Worm (Caenorhabditis elegans): ENCODE results near the gene rab-35.

The rab-35 gene

ce11 chrIII:11290554-11290953 lies 20.8 kb downstream of the rab-35 start, which contains the start of the genes gly-9, mib-1 and smc-3 (continued):
- TF ChIP-seq lir-3 (tag; optimal IDR thresholded peaks at IDR 0.05; ENCODE audit: poor library complexity), result peak; percentile 96
- no peak for TF ChIP-seq unc-130 (tag; optimal IDR thresholded peaks at IDR 0.05)
- peak; percentile 81 for TF ChIP-seq swsn-7 (tag; optimal IDR thresholded peaks at IDR 0.05)
- peak; percentile 50; the same call in 1 of the 2 replicates for TF ChIP-seq ceh-88 (GFP tag; IDR thresholded peaks at IDR 0.05)
- TF ChIP-seq egl-27 (tag; optimal IDR thresholded peaks at IDR 0.05), result no peak
- TF ChIP-seq ztf-11 (tag; optimal IDR thresholded peaks at IDR 0.05), result peak in 1 of 2 experiments; percentile 96
- TF ChIP-seq nhr-47 (tag; optimal IDR thresholded peaks at IDR 0.05), result peak; percentile 90
- peak; percentile 59 for TF ChIP-seq vab-15 (tag; optimal IDR thresholded peaks at IDR 0.05)
- TF ChIP-seq lin-35 (GFP tag; optimal IDR thresholded peaks at IDR 0.05), result peak; percentile 90 to 91
- peak; percentile 90 for TF ChIP-seq nhr-71 (tag; optimal IDR thresholded peaks at IDR 0.05)
- TF ChIP-seq F16B12.6 (tag; optimal IDR thresholded peaks at IDR 0.05), result peak; percentile 57
- no peak for TF ChIP-seq ama-1 (optimal IDR thresholded peaks at IDR 0.05)
- no peak for TF ChIP-seq hlh-17 (GFP tag; optimal IDR thresholded peaks at IDR 0.05; ENCODE audit: borderline replicate concordance)
- peak; percentile 76 for TF ChIP-seq lin-13 (GFP tag; optimal IDR thresholded peaks at IDR 0.05)
- no peak for TF ChIP-seq aha-1 (tag; optimal IDR thresholded peaks at IDR 0.05)
- TF ChIP-seq sox-4 (tag; optimal IDR thresholded peaks at IDR 0.05), result peak; percentile 89
- TF ChIP-seq C04F5.9 (tag; optimal IDR thresholded peaks at IDR 0.05), result peak; percentile 75
- TF ChIP-seq fkh-4 (tag; optimal IDR thresholded peaks at IDR 0.05; ENCODE audit: borderline replicate concordance), result peak; percentile 96
- TF ChIP-seq pqm-1 (tag; optimal IDR thresholded peaks at IDR 0.05), result no peak
- peak; percentile 92 for TF ChIP-seq tbx-2 (tag; optimal IDR thresholded peaks at IDR 0.05)
- peak; percentile 77 to 78 for TF ChIP-seq lsy-2 (tag; optimal IDR thresholded peaks at IDR 0.05)
- TF ChIP-seq xbp-1 (tag; optimal IDR thresholded peaks at IDR 0.05), result peak; percentile 85
- no peak for TF ChIP-seq nhr-12 (tag; optimal IDR thresholded peaks at IDR 0.05)
- peak; percentile 87 for TF ChIP-seq snu-23 (GFP tag; optimal IDR thresholded peaks at IDR 0.05)
- TF ChIP-seq ceh-63 (GFP tag; optimal IDR thresholded peaks at IDR 0.05), result peak; percentile 19
- TF ChIP-seq ceh-90 (tag; optimal IDR thresholded peaks at IDR 0.05), result peak; percentile 95
- TF ChIP-seq alr-1 (tag; optimal IDR thresholded peaks at IDR 0.05; ENCODE audit: borderline replicate concordance), result no peak
- TF ChIP-seq fkh-8 (tag; optimal IDR thresholded peaks at IDR 0.05), result peak; percentile 82
- peak; percentile 33 for TF ChIP-seq hlh-4 (tag; optimal IDR thresholded peaks at IDR 0.05)
- TF ChIP-seq isw-1 (GFP tag; IDR thresholded peaks at IDR 0.05), result peak; percentile 73
- TF ChIP-seq C16A3.4 (tag; optimal IDR thresholded peaks at IDR 0.05), result peak; percentile 9
- TF ChIP-seq Y116A8C.19 (tag; optimal IDR thresholded peaks at IDR 0.05; ENCODE audit: borderline replicate concordance), result peak; percentile 54
- peak; percentile 26 to 82 (median 58) for TF ChIP-seq ceh-82 (tag; optimal IDR thresholded peaks at IDR 0.05)
- TF ChIP-seq rnt-1 (tag; optimal IDR thresholded peaks at IDR 0.05), result peak; percentile 98
- TF ChIP-seq efl-3 (GFP tag; optimal IDR thresholded peaks at IDR 0.05), result peak; percentile 26
- TF ChIP-seq nhr-20 (tag; optimal IDR thresholded peaks at IDR 0.05), result peak; percentile 83
- TF ChIP-seq ets-5 (GFP tag; IDR thresholded peaks at IDR 0.05), result no peak
- TF ChIP-seq elt-2 (tag; optimal IDR thresholded peaks at IDR 0.05), result peak; percentile 45
- no peak for TF ChIP-seq nhr-76 (tag; optimal IDR thresholded peaks at IDR 0.05)
- TF ChIP-seq pax-3 (tag; optimal IDR thresholded peaks at IDR 0.05), result peak; percentile 90
- TF ChIP-seq jun-1 (tag; optimal IDR thresholded peaks at IDR 0.05), result no peak
- TF ChIP-seq nhr-19 (GFP tag; conservative IDR thresholded peaks at IDR 0.05), result peak; percentile 78
- TF ChIP-seq egl-13 (tag; optimal IDR thresholded peaks at IDR 0.05), result peak; percentile 89
- TF ChIP-seq zag-1 (tag; optimal IDR thresholded peaks at IDR 0.05), result no peak
- TF ChIP-seq unc-98 (GFP tag; IDR thresholded peaks at IDR 0.05), result peak; percentile 85
- no peak for TF ChIP-seq sptf-1 (tag; optimal IDR thresholded peaks at IDR 0.05)
- no peak for TF ChIP-seq aly-2 (tag; optimal IDR thresholded peaks at IDR 0.05)
- TF ChIP-seq fos-1 (tag; optimal IDR thresholded peaks at IDR 0.05), result no peak
- TF ChIP-seq mef-2 (tag; optimal IDR thresholded peaks at IDR 0.05), result no peak
- TF ChIP-seq fkh-10 (GFP tag; optimal IDR thresholded peaks at IDR 0.05), result no peak
- TF ChIP-seq nhr-11 (tag; optimal IDR thresholded peaks at IDR 0.05), result no peak
- peak; percentile 79 for TF ChIP-seq skn-1 (tag; optimal IDR thresholded peaks at IDR 0.05)
- no peak for TF ChIP-seq sup-37 (GFP tag; optimal IDR thresholded peaks at IDR 0.05)
- no peak for TF ChIP-seq unc-30 (tag; optimal IDR thresholded peaks at IDR 0.05)
